Worm (Caenorhabditis elegans): Measurements from ENCODE around the gene col-149.

ce11 chrV:10294549-10294948, 1.9 kb upstream of the col-149 start, which contains the start of gene col-150:
- TF ChIP-seq ces-1 (GFP tag; optimal IDR thresholded peaks at IDR 0.05): no peak
- TF ChIP-seq lin-13 (GFP tag; optimal IDR thresholded peaks at IDR 0.05): no peak
- no peak for TF ChIP-seq zip-2 (tag; optimal IDR thresholded peaks at IDR 0.05)
- no peak for TF ChIP-seq tra-1 (GFP tag; IDR thresholded peaks at IDR 0.05)
- TF ChIP-seq R02D3.7 (tag; optimal IDR thresholded peaks at IDR 0.05): no peak
- no peak for TF ChIP-seq fos-1 (tag; optimal IDR thresholded peaks at IDR 0.05)
- TF ChIP-seq nhr-237 (tag; optimal IDR thresholded peaks at IDR 0.05): no peak
